Fruit fly (Drosophila melanogaster): ENCODE data around the gene cype.

Gene cype

dm6 chr2L:5306373-5306997, 20.5 kb upstream of the cype start:
- TF ChIP-seq noc (tag; optimal IDR thresholded peaks at IDR 0.05): peak; percentile 27

dm6 chr2L:5309369-5309768, 17.7 kb upstream of the cype start:
- TF ChIP-seq noc (tag; optimal IDR thresholded peaks at IDR 0.05): no peak

- TF ChIP-seq noc (tag; optimal IDR thresholded peaks at IDR 0.05): no peak
Measured at dm6 chr2L:5314630-5315159, 12.3 kb upstream of the cype start, which contains the start of gene CG14024. TSS of gene CG14024 (minus strand) at chr2L:5314895.

dm6 chr2L:5320063-5320462, 7.0 kb upstream of the cype start:
- no peak for TF ChIP-seq noc (tag; optimal IDR thresholded peaks at IDR 0.05)

dm6 chr2L:5321014-5321413, 6.0 kb upstream of the cype start:
- TF ChIP-seq noc (tag; optimal IDR thresholded peaks at IDR 0.05): no peak

dm6 chr2L:5324958-5325850, 1.8 kb upstream of the cype start:
- TF ChIP-seq noc (tag; optimal IDR thresholded peaks at IDR 0.05): peak; percentile 27

dm6 chr2L:5327266-5327621, 217 bp downstream of the cype start:
- TF ChIP-seq noc (tag; optimal IDR thresholded peaks at IDR 0.05): no peak

dm6 chr2L:5328829-5329499, 1.9 kb downstream of the cype start, which contains the start of gene CG14022:
TSS of gene CG14022 (minus strand) at chr2L:5328879.
- TF ChIP-seq noc (tag; optimal IDR thresholded peaks at IDR 0.05): no peak

dm6 chr2L:5329557-5329956, 2.5 kb downstream of the cype start, which contains the start of gene TotM:
TSS of gene TotM (plus strand) at chr2L:5329857.
- no peak for TF ChIP-seq noc (tag; optimal IDR thresholded peaks at IDR 0.05)

dm6 chr2L:5332574-5332973, 5.5 kb downstream of the cype start:
- TF ChIP-seq noc (tag; optimal IDR thresholded peaks at IDR 0.05): no peak

dm6 chr2L:5337159-5337558, 10.1 kb downstream of the cype start:
- TF ChIP-seq noc (tag; optimal IDR thresholded peaks at IDR 0.05): peak; percentile 57

dm6 chr2L:5338024-5338720, 11.1 kb downstream of the cype start, which contains the start of gene fusl:
TSS of gene fusl (minus strand) at chr2L:5338073.
- TF ChIP-seq noc (tag; optimal IDR thresholded peaks at IDR 0.05): peak; percentile 83

- TF ChIP-seq noc (tag; optimal IDR thresholded peaks at IDR 0.05): no peak
Measured at dm6 chr2L:5338721-5339036, 11.7 kb downstream of the cype start.

dm6 chr2L:5341015-5341608, 14.1 kb downstream of the cype start:
- no peak for TF ChIP-seq noc (tag; optimal IDR thresholded peaks at IDR 0.05)

dm6 chr2L:5342119-5342817, 15.2 kb downstream of the cype start, which contains the start of gene Acsf2:
TSS of gene Acsf2 (minus strand) at chr2L:5342234.
- peak; percentile 100 for TF ChIP-seq noc (tag; optimal IDR thresholded peaks at IDR 0.05)
